Fruit fly (Drosophila melanogaster): ENCODE results near the gene CG34265.

dm6 chr3L:3245189-3245588, 23.1 kb upstream of the CG34265 start:
- TF ChIP-seq Sox14 (GFP tag; optimal IDR thresholded peaks at IDR 0.05) (peak; percentile 71), dac (GFP tag; optimal IDR thresholded peaks at IDR 0.05) (no peak), CG15336 (GFP tag; IDR thresholded peaks at IDR 0.05) (peak; percentile 67), dsx (GFP tag; optimal IDR thresholded peaks at IDR 0.05; ENCODE audit: poor library complexity, severe bottlenecking) (peak; percentile 91), fd85E (GFP tag; optimal IDR thresholded peaks at IDR 0.05) (no peak), Ets21C (GFP tag; optimal IDR thresholded peaks at IDR 0.05) (peak; percentile 67), Eip75B (GFP tag; optimal IDR thresholded peaks at IDR 0.05) (peak; percentile 91), ss (GFP tag; optimal IDR thresholded peaks at IDR 0.05) (peak; percentile 93 to 96), Sox102F (GFP tag; optimal IDR thresholded peaks at IDR 0.05) (peak; percentile 88), CG11902 (GFP tag; optimal IDR thresholded peaks at IDR 0.05) (peak; percentile 47), spab (GFP tag; optimal IDR thresholded peaks at IDR 0.05) (peak; percentile 86), CG10631 (GFP tag; optimal IDR thresholded peaks at IDR 0.05) (peak; percentile 88)

Measured in whole organism, prepupa.